Worm (Caenorhabditis elegans) whole organism, midembryonic: ENCODE measurements around the gene ubc-8.
"Not testable (repeated sequence)": the region's sequence is repeated elsewhere in the genome, so short reads cannot be mapped to it uniquely, and the experiment has no call there.

Source experiments
- T22C8.4 ChIP-seq: fragments of 200-800 bp; sonication (Bioruptor generic); IDR thresholded peaks from 2 replicates; pipeline ENCODE4 v1.3.6; 2022; ENCODE audit warnings: missing genetic modification characterization, missing compliant biosample characterization
- cog-1 ChIP-seq: sonication (generic microtip); optimal IDR thresholded peaks from 2 replicates; lab custom pipeline; 2016; ENCODE audit warnings: missing genetic modification characterization, missing compliant biosample characterization
- flt-1 ChIP-seq: fragments of 200-800 bp; sonication (Bioruptor generic); IDR thresholded peaks from 2 replicates; pipeline ENCODE4 v1.3.6; 2022; ENCODE audit warnings: missing genetic modification characterization, missing compliant biosample characterization
- klf-2 ChIP-seq: fragments of 200-800 bp; sonication (Bioruptor generic); conservative IDR thresholded peaks from 2 replicates; pipeline ENCODE4 v1.3.6; 2022; ENCODE audit warnings: missing genetic modification reagents, missing genetic modification characterization, missing compliant biosample characterization
- med-1 ChIP-seq: sonication (generic microtip); optimal IDR thresholded peaks from 2 replicates; lab custom pipeline; 2017; ENCODE audit warnings: missing genetic modification characterization, mild to moderate bottlenecking, missing compliant biosample characterization, antibody characterized with exemption, missing genetic modification reagents; ENCODE audit not compliant: insufficient read depth
- ref-1 ChIP-seq: fragments of 200-800 bp; sonication (Bioruptor generic); conservative IDR thresholded peaks from 2 replicates; pipeline ENCODE4 v1.3.6; 2022; ENCODE audit warnings: missing genetic modification reagents, missing genetic modification characterization, missing compliant biosample characterization
- tab-1 ChIP-seq: fragments of 200-800 bp; sonication (Bioruptor generic); IDR thresholded peaks from 2 replicates; pipeline ENCODE4 v1.3.6; 2022; ENCODE audit warnings: missing genetic modification characterization, missing compliant biosample characterization
- ztf-23 ChIP-seq: fragments of 200-800 bp; sonication (Bioruptor generic); IDR thresholded peaks from 2 replicates; pipeline ENCODE4 v1.3.6; 2022; ENCODE audit warnings: missing genetic modification reagents, missing genetic modification characterization, missing compliant biosample characterization
- ztf-29 ChIP-seq: fragments of 200-800 bp; sonication (Bioruptor generic); IDR thresholded peaks from 2 replicates; pipeline ENCODE4 v1.3.6; 2022; ENCODE audit warnings: missing genetic modification reagents, missing genetic modification characterization, missing compliant biosample characterization

Gene ubc-8

DNA sequence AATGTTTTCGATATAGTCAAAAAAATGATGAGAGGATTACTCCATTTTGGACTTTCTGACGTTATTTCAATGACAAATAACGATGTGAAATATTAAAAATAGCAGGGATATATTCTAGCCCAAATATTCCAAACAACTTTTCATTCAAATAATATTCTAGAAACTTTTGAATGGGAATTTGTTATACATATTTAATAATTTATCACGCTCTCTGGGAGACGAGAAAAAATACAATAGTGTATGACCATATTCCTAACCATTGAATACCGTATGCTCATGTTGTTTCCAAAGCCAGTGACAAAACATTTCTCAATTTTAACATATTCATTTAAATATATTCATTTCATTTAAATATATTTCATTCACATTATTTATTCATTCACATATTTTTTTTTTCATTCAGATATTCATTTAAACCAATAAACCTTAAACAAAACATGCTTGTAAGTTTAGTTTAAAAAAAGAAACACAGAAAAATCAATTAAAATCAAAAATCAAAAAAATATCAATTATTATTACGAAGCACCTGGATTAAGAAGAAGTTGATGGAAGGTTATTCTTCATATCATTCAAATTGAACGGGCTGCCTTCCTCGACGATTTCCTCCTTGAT is 2.7 kb upstream of the ubc-8 start:
- TF ChIP-seq T22C8.4 (no peak), ztf-23 (GFP tag; lab: Robert Waterston, UW) (no peak), ztf-29 (GFP tag; lab: Robert Waterston, UW) (no peak), tab-1 (GFP tag; lab: Robert Waterston, UW) (no peak), cog-1 (no peak), klf-2 (GFP tag; lab: Robert Waterston, UW) (no peak)

DNA sequence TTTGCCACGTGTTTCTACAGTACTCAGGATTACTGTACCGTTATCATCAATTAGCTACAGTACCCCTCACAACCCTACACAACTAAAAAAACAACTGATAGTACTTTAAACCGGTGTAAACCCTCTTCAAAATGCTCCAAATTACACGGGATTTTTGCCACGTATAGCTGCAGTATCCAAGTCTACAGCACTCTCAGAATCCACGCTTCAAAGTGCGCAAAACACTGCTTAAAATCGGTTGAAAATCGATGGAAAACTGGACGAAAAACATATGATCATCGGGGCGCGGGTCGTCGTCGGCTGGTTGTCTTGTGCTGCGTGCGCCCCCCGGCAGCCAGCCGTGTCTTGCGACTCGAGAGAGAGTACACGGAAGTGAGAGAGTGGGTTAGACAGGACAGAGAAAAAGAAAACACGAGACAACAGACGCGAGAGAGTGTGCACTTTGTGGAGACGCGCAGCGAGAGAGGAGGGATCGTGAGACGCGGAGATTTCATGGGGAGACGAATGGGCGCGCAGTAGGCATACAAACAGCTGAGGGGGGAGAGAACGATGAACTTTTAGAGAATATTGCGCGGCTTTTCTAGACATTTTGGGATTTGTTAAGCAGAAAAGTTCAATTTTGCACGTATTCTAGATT is 1.4 kb upstream of the ubc-8 start:
- peak; percentile 45; the same call in 1 of the 2 replicates for TF ChIP-seq flt-1
- TF ChIP-seq cog-1 = no peak

DNA sequence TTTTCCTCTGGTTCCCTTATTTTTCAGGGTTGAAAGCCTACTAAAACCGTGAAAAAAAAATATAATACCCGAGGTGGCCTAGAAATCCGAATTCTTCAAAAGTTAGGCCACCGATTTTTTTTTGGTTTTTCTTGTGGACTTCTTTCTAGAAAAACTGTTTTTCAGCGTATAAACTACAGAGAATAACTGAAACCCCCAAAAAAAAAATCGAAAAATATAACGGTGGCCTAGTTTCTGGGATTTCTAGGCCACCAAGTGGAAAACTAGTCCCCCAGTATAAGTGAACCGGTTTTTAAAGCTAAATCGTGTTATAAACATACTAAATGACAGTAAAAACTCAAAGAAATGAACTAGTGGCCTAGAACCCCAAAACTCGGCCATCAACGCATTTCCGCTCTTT is 1.4 kb downstream of the ubc-8 start:
- TF ChIP-seq med-1 (GFP tag; lab: Kevin White, UChicago) = no peak
- no peak for TF ChIP-seq cog-1
- TF ChIP-seq ref-1 (GFP tag; lab: Robert Waterston, UW) = no peak
- no peak for TF ChIP-seq flt-1
- TF ChIP-seq klf-2 (GFP tag; lab: Robert Waterston, UW) = no peak
- TF ChIP-seq T22C8.4 = no peak
- no peak for TF ChIP-seq tab-1 (GFP tag; lab: Robert Waterston, UW)
- no peak for TF ChIP-seq ztf-23 (GFP tag; lab: Robert Waterston, UW)

DNA sequence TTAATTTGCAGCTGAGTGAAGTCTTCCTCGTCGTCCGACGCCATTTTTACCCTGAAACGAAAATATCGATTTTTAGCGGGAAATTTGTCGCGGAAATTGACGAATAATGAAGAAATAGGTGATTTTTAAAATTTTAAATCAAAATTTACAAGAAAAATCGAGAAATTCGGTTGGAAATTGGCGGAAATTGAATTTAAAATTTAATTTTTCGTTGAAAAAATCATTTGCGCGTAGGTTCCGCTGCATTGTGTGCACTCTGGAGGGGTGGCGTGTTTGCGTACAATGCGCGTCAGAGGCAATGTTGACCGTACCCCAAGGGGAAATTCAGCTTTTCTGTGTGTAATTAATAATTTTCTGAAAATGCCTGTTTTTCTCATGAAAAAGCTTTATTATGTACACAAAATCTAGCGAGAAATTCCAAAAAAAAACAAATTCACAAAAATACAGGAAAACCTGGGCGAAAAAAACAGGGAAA is 3.1 kb downstream of the ubc-8 start, which contains the start of gene Y94H6A.5:
Gene Y94H6A.5 (minus strand): TSS at position 51 of the 475 bp plus-strand sequence.
- TF ChIP-seq T22C8.4 = no peak
- TF ChIP-seq tab-1 (GFP tag; lab: Robert Waterston, UW) = no peak
- TF ChIP-seq ref-1 (GFP tag; lab: Robert Waterston, UW) = no peak
- TF ChIP-seq flt-1 = no peak
- no peak for TF ChIP-seq klf-2 (GFP tag; lab: Robert Waterston, UW)
- no peak for TF ChIP-seq cog-1
- TF ChIP-seq ztf-29 (GFP tag; lab: Robert Waterston, UW) = no peak
- no peak for TF ChIP-seq ztf-23 (GFP tag; lab: Robert Waterston, UW)
- no peak for TF ChIP-seq med-1 (GFP tag; lab: Kevin White, UChicago)

DNA sequence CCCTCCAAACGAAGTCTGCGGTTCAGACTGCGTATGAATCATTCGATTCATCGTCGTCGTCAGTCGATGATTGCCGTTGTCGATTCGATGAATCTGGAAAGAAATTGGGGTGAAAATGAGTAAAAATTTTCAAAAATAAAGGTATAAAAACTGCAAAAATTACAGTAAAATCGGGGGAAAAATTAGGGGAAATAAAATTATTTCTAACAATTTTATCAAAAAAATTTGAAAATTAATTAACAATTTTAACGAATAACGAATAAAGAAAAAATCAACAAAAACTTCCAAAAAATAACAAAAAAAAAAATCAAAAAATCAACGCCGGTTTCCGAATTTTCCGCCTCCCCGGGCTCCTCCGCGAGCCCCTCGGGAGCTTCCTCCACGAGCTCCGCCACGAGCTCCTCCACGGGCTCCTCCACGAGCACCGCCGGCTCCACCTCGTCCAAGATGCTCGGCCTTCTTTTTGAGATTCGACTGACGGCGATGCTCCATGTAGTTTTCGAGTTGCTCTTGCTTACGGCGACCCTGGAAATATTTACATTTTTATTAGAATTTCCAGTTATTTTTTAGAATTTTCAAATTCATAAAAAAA is 18.2 kb downstream of the ubc-8 start, which contains the start of gene egrh-3:
Gene egrh-3 (minus strand): TSS at position 51 of the 592 bp plus-strand sequence.
- no peak for TF ChIP-seq tab-1 (GFP tag; lab: Robert Waterston, UW)
- no peak for TF ChIP-seq med-1 (GFP tag; lab: Kevin White, UChicago)
- no peak for TF ChIP-seq klf-2 (GFP tag; lab: Robert Waterston, UW)
- no peak for TF ChIP-seq ref-1 (GFP tag; lab: Robert Waterston, UW)
- no peak for TF ChIP-seq ztf-23 (GFP tag; lab: Robert Waterston, UW)
- TF ChIP-seq flt-1 = no peak
- TF ChIP-seq ztf-29 (GFP tag; lab: Robert Waterston, UW) = no peak
- no peak for TF ChIP-seq cog-1
- no peak for TF ChIP-seq T22C8.4

DNA sequence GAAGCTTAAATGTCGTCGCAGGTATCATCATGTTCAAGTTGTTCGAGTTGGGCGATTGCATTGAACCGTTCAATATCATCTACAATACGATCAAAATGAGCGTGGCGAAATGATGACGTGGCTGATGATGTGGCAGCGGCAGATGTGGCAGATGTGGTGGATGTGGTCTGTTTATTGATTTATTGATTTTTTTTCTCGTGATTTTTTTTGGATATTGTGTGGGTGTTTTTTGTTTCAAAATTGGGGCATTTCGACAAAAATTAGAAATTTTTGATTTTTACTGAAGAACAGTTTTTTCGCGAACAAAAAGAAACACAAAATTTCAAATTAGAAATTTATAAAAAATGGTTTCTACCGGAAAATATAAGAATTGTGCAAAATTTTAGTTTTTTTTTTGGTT is 26.8 kb downstream of the ubc-8 start:
- TF ChIP-seq T22C8.4 (peak; percentile 70), med-1 (GFP tag; lab: Kevin White, UChicago) (no peak), flt-1 (no peak)

DNA sequence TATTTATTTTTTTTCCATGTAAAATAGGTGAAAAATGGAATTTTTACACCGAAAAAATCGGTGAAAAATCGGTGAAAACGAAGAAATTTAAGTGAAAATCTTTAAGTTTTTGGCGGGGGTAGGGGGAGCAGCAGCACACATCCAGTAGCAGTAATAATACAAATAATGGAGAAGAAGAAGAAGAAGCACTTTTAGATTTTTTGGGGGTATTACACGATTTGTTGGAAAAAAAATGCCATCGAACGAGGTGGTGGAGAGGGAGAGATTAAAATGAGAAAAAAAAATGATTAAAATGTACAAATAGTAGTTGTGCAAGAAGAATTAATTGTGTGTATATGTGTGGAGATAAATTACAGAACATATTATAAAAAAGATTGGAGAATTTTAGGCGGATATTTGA is 28.9 kb downstream of the ubc-8 start:
- TF ChIP-seq klf-2 (GFP tag; lab: Robert Waterston, UW) (no peak), ztf-23 (GFP tag; lab: Robert Waterston, UW) (no peak), med-1 (GFP tag; lab: Kevin White, UChicago) (no peak), ref-1 (GFP tag; lab: Robert Waterston, UW) (no peak), tab-1 (GFP tag; lab: Robert Waterston, UW) (no peak), flt-1 (no peak), ztf-29 (GFP tag; lab: Robert Waterston, UW) (no peak), cog-1 (no peak), T22C8.4 (no peak)

DNA sequence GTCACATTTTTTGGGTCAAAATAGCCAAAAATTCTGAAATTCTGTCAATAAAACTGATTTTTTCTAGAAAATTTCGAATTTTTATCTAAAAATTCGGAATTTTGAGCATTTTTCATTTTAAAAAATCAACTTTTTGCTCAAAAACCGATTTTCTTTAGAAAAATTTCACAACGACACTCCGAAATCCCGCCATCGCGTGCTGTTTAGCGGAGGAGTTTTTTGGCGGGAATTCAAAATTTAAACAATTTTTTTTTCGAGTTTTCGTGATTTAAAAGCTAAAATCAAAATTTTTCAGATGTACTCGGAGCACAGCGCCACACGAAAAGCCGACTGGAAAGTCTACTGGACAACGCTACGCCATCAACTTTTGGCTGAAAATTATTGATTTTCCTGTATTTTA is 29.4 kb downstream of the ubc-8 start:
- TF ChIP-seq klf-2 (GFP tag; lab: Robert Waterston, UW) (no peak), ztf-23 (GFP tag; lab: Robert Waterston, UW) (no peak), T22C8.4 (no peak), ref-1 (GFP tag; lab: Robert Waterston, UW) (no peak), med-1 (GFP tag; lab: Kevin White, UChicago) (no peak), ztf-29 (GFP tag; lab: Robert Waterston, UW) (no peak), flt-1 (no peak), tab-1 (GFP tag; lab: Robert Waterston, UW) (no peak), cog-1 (no peak)

DNA sequence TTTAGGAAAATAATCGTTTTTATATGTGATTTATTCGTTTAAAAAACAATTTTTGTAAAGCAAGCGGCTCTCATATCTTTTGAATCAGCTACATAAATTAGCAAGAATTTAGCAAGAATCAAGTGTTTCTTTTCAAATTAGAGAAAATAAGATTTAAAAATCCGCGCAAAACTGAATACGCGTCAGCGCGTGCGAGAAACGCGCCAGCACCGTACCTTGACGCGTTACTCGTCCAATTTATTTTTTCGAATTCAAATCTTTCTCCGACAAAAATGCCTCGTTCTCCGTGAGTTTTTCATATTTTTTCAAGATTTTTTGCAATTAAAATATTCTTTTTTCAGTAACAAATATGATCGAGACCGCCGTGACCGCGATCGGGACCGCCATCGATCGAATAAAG is 30.8 kb downstream of the ubc-8 start, which contains the start of gene Y94H6A.3:
Gene Y94H6A.3 (plus strand): TSS at position 232 of the 400 bp plus-strand sequence.
- TF ChIP-seq ztf-23 (GFP tag; lab: Robert Waterston, UW) (0 out of 2 replicates have a peak, but pooled peaks have one; percentile 54), T22C8.4 (no peak)

DNA sequence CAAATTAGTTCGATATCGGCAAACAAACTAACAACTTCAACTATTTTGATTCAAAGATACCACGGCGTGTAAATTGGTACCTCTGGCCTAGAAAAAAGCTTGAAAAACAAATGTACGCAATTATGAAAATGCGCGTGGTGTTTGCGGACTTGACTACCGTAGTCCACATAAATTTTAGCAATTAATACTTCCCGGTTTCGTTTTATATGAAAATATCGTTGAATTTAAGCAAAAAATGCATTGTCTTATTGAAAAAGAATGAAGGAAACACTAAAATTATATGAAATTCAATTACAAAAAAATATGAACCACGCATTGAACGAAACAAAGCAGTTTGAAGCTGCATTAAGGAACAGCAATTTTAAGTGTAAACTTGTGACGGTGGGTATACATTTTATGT is 32.1 kb downstream of the ubc-8 start, which contains the start of gene gpx-4:
Gene gpx-4 (minus strand): TSS at position 101 of the 400 bp plus-strand sequence.
- not testable (repeated sequence) for TF ChIP-seq cog-1; ztf-29 (GFP tag; lab: Robert Waterston, UW); ztf-23 (GFP tag; lab: Robert Waterston, UW)
